Fruit fly (Drosophila melanogaster) Kc167 (cell line): ENCODE measurements around the gene grnd.

Experiments
- Myc ChIP-seq: fragments of >200 bp; optimal IDR thresholded peaks from 2 replicates; lab custom pipeline; 2017; ENCODE audit warnings: missing external identifiers
- Sin3A ChIP-seq: fragments of >200 bp; optimal IDR thresholded peaks from 2 replicates; lab custom pipeline; 2018; ENCODE audit warnings: missing external identifiers
- h ChIP-seq: fragments of >200 bp; optimal IDR thresholded peaks from 3 replicates; lab custom pipeline; 2018; ENCODE audit warnings: missing external identifiers
- insv ChIP-seq: fragments of >200 bp; optimal IDR thresholded peaks from 3 replicates; lab custom pipeline; 2018; ENCODE audit warnings: missing external identifiers
- psq ChIP-seq: fragments of >200 bp; optimal IDR thresholded peaks from 2 replicates; lab custom pipeline; 2017; ENCODE audit warnings: missing external identifiers
- ttk ChIP-seq: sonication (Bioruptor generic); optimal IDR thresholded peaks from 2 replicates; lab custom pipeline; 2017; ENCODE audit warnings: missing external identifiers

Gene grnd

dm6 chr2L:18480326-18481028, 4.7 kb upstream of the grnd start:
- no peak for TF ChIP-seq insv (lab: Kevin White, UChicago)
- no peak for TF ChIP-seq psq (lab: Kevin White, UChicago)
- no peak for TF ChIP-seq h (lab: Kevin White, UChicago)
- no peak for TF ChIP-seq Sin3A
- no peak for TF ChIP-seq ttk
- no peak for TF ChIP-seq Myc (lab: Kevin White, UChicago)

- TF ChIP-seq insv (lab: Kevin White, UChicago) (no peak), psq (lab: Kevin White, UChicago) (no peak), Sin3A (no peak), Myc (lab: Kevin White, UChicago) (no peak), h (lab: Kevin White, UChicago) (no peak), ttk (no peak)
Measured at dm6 chr2L:18481064-18481463, 4.2 kb upstream of the grnd start.

- TF ChIP-seq Sin3A (no peak), h (lab: Kevin White, UChicago) (no peak), psq (lab: Kevin White, UChicago) (no peak), insv (lab: Kevin White, UChicago) (no peak), ttk (no peak)
Measured at dm6 chr2L:18481746-18482145, 3.5 kb upstream of the grnd start.

- TF ChIP-seq h (lab: Kevin White, UChicago): no peak
- TF ChIP-seq ttk: no peak
- TF ChIP-seq insv (lab: Kevin White, UChicago): no peak
- no peak for TF ChIP-seq Sin3A
- TF ChIP-seq Myc (lab: Kevin White, UChicago): no peak
- TF ChIP-seq psq (lab: Kevin White, UChicago): no peak
Measured at dm6 chr2L:18482170-18482569, 3.0 kb upstream of the grnd start.

- no peak for TF ChIP-seq insv (lab: Kevin White, UChicago)
- no peak for TF ChIP-seq Myc (lab: Kevin White, UChicago)
- TF ChIP-seq Sin3A: no peak
Measured at dm6 chr2L:18482989-18483388, 2.2 kb upstream of the grnd start.

dm6 chr2L:18484040-18484381, 1.2 kb upstream of the grnd start:
- TF ChIP-seq Sin3A (no peak), insv (lab: Kevin White, UChicago) (no peak), psq (lab: Kevin White, UChicago) (no peak), Myc (lab: Kevin White, UChicago) (no peak), ttk (no peak), h (lab: Kevin White, UChicago) (no peak)

- no peak for TF ChIP-seq h (lab: Kevin White, UChicago)
- TF ChIP-seq ttk: no peak
- TF ChIP-seq insv (lab: Kevin White, UChicago): no peak
- TF ChIP-seq Sin3A: no peak
- no peak for TF ChIP-seq psq (lab: Kevin White, UChicago)
- no peak for TF ChIP-seq Myc (lab: Kevin White, UChicago)
Measured at dm6 chr2L:18484382-18485050, 701 bp upstream of the grnd start, which contains the start of gene CG10283. CG10283 (minus strand) TSS chr2L:18484513.

dm6 chr2L:18486828-18487227, 1.6 kb downstream of the grnd start:
- TF ChIP-seq Myc (lab: Kevin White, UChicago) (no peak), Sin3A (no peak), psq (lab: Kevin White, UChicago) (no peak), insv (lab: Kevin White, UChicago) (no peak), h (lab: Kevin White, UChicago) (no peak), ttk (no peak)

dm6 chr2L:18493122-18493521, 7.9 kb downstream of the grnd start:
- no peak for TF ChIP-seq Sin3A
- TF ChIP-seq Myc (lab: Kevin White, UChicago): no peak
- no peak for TF ChIP-seq ttk
- no peak for TF ChIP-seq h (lab: Kevin White, UChicago)
- no peak for TF ChIP-seq insv (lab: Kevin White, UChicago)
- TF ChIP-seq psq (lab: Kevin White, UChicago): no peak

- TF ChIP-seq h (lab: Kevin White, UChicago) (no peak), Sin3A (no peak), ttk (no peak), Myc (lab: Kevin White, UChicago) (no peak), insv (lab: Kevin White, UChicago) (no peak), psq (lab: Kevin White, UChicago) (no peak)
Measured at dm6 chr2L:18496834-18497233, 11.6 kb downstream of the grnd start.

dm6 chr2L:18499900-18500299, 14.7 kb downstream of the grnd start:
- no peak for TF ChIP-seq psq (lab: Kevin White, UChicago)
- no peak for TF ChIP-seq Sin3A
- TF ChIP-seq Myc (lab: Kevin White, UChicago): no peak
- no peak for TF ChIP-seq h (lab: Kevin White, UChicago)
- TF ChIP-seq ttk: no peak
- no peak for TF ChIP-seq insv (lab: Kevin White, UChicago)

- no peak for TF ChIP-seq Myc (lab: Kevin White, UChicago)
- no peak for TF ChIP-seq h (lab: Kevin White, UChicago)
- TF ChIP-seq Sin3A: no peak
- no peak for TF ChIP-seq ttk
- no peak for TF ChIP-seq psq (lab: Kevin White, UChicago)
- TF ChIP-seq insv (lab: Kevin White, UChicago): no peak
Measured at dm6 chr2L:18503760-18504159, 18.5 kb downstream of the grnd start, which contains the start of gene kon. kon (minus strand) TSS chr2L:18503978.
